Fruit fly (Drosophila melanogaster) whole organism, embryonic: ENCODE results near the gene Exo70.
A peak's percentile ranks its signal among the peaks of the same experiment; 100 is the strongest.

Experiments
- BtbVII ChIP-seq: fragments of 200-800 bp; sonication (Bioruptor generic); optimal IDR thresholded peaks from 3 replicates; lab custom pipeline; 2017; ENCODE audit warnings: missing biosample characterization, mild to moderate bottlenecking, missing genetic modification characterization
- CG10321 ChIP-seq: fragments of 200-800 bp; sonication (Bioruptor generic); IDR thresholded peaks from 2 replicates; pipeline ENCODE4 v1.3.6; 2022; ENCODE audit warnings: missing biosample characterization, missing genetic modification characterization
- CG11085 ChIP-seq: fragments of 200-800 bp; sonication (Bioruptor generic); IDR thresholded peaks from 2 replicates; pipeline ENCODE4 v1.3.6; 2022; ENCODE audit warnings: missing biosample characterization, missing genetic modification characterization
- CG14441 ChIP-seq: fragments of 200-800 bp; sonication (Bioruptor generic); IDR thresholded peaks from 2 replicates; pipeline ENCODE4 v1.3.6; 2022; ENCODE audit warnings: missing biosample characterization, missing genetic modification characterization
- CG14860 ChIP-seq: fragments of 200-800 bp; sonication (Bioruptor generic); IDR thresholded peaks from 3 replicates; pipeline ENCODE4 v1.3.6; 2022; ENCODE audit warnings: missing biosample characterization, missing genetic modification characterization; ENCODE audit not compliant: partially characterized antibody
- CG15011 ChIP-seq: fragments of 200-800 bp; sonication (Bioruptor generic); optimal IDR thresholded peaks from 3 replicates; lab custom pipeline; 2018; ENCODE audit warnings: missing biosample characterization, mild to moderate bottlenecking, missing genetic modification characterization
- CG15479 ChIP-seq: fragments of 200-800 bp; sonication (Bioruptor generic); optimal IDR thresholded peaks from 3 replicates; lab custom pipeline; 2019; ENCODE audit warnings: missing biosample characterization, mild to moderate bottlenecking, missing genetic modification characterization, moderate library complexity
- CG17186 ChIP-seq: fragments of 200-800 bp; sonication (Bioruptor generic); optimal IDR thresholded peaks from 3 replicates; lab custom pipeline; 2017; ENCODE audit warnings: missing biosample characterization, missing genetic modification reagents, missing genetic modification characterization
- CG17328 ChIP-seq: fragments of 200-800 bp; sonication (Bioruptor generic); IDR thresholded peaks from 2 replicates; pipeline ENCODE4 v1.3.6; 2022; ENCODE audit warnings: missing biosample characterization, missing genetic modification characterization
- CG17612 ChIP-seq: fragments of 200-800 bp; sonication (Bioruptor generic); IDR thresholded peaks from 2 replicates; pipeline ENCODE4 v1.3.6; 2022; ENCODE audit warnings: missing biosample characterization, missing genetic modification characterization
- CG18599 ChIP-seq: fragments of 200-800 bp; sonication (Bioruptor generic); optimal IDR thresholded peaks from 3 replicates; lab custom pipeline; 2017; ENCODE audit warnings: missing biosample characterization, missing genetic modification characterization, mild to moderate bottlenecking, moderate library complexity, missing genetic modification reagents
- CG2678 ChIP-seq: fragments of 200-800 bp; sonication (Bioruptor generic); optimal IDR thresholded peaks from 3 replicates; lab custom pipeline; 2019; ENCODE audit warnings: missing biosample characterization, mild to moderate bottlenecking, missing genetic modification characterization, moderate library complexity
- CG30020 ChIP-seq: fragments of 200-800 bp; optimal IDR thresholded peaks from 2 replicates; lab custom pipeline; 2019; ENCODE audit warnings: missing biosample characterization, mild to moderate bottlenecking, missing genetic modification characterization, moderate library complexity
- CG33213 ChIP-seq: fragments of 200-800 bp; sonication (Bioruptor generic); optimal IDR thresholded peaks from 3 replicates; lab custom pipeline; 2016; ENCODE audit warnings: missing biosample characterization, missing genetic modification characterization
- CG4424 ChIP-seq: fragments of 200-800 bp; sonication (Bioruptor generic); optimal IDR thresholded peaks from 3 replicates; lab custom pipeline; 2016; ENCODE audit warnings: missing biosample characterization, missing genetic modification characterization
- CG6654 ChIP-seq: fragments of 200-800 bp; sonication (Bioruptor generic); optimal IDR thresholded peaks from 2 replicates; lab custom pipeline; 2017; ENCODE audit warnings: missing biosample characterization, mild to moderate bottlenecking, missing genetic modification characterization
- CG6813 ChIP-seq: fragments of 200-800 bp; sonication (Bioruptor generic); optimal IDR thresholded peaks from 2 replicates; lab custom pipeline; 2017; ENCODE audit warnings: missing biosample characterization, missing genetic modification characterization, mild to moderate bottlenecking, moderate library complexity, missing genetic modification reagents
- CG7987 ChIP-seq: fragments of 200-800 bp; sonication (Bioruptor generic); optimal IDR thresholded peaks from 2 replicates; lab custom pipeline; 2018; ENCODE audit warnings: missing biosample characterization, mild to moderate bottlenecking, missing genetic modification characterization, moderate library complexity
- CG8281 ChIP-seq: fragments of 200-800 bp; sonication (Bioruptor generic); optimal IDR thresholded peaks from 2 replicates; lab custom pipeline; 2018; ENCODE audit warnings: missing biosample characterization, mild to moderate bottlenecking, missing genetic modification characterization, moderate library complexity
- CG8478 ChIP-seq: fragments of >200 bp; optimal IDR thresholded peaks from 2 replicates; lab custom pipeline; 2018
- CG8765 ChIP-seq: fragments of 200-800 bp; sonication (Bioruptor generic); IDR thresholded peaks from 2 replicates; pipeline ENCODE4 v1.3.6; 2022; ENCODE audit warnings: missing biosample characterization, missing genetic modification characterization
- CrebB ChIP-seq: fragments of 200-800 bp; sonication (Bioruptor generic); optimal IDR thresholded peaks from 3 replicates; lab custom pipeline; 2018; ENCODE audit warnings: missing biosample characterization, mild to moderate bottlenecking, missing genetic modification characterization
- E2f2 ChIP-seq: fragments of 200-800 bp; sonication (Bioruptor generic); IDR thresholded peaks from 2 replicates; pipeline ENCODE4 v1.3.6; 2022; ENCODE audit warnings: missing biosample characterization, missing genetic modification characterization
- Ets97D ChIP-seq: fragments of 200-800 bp; sonication (Bioruptor generic); optimal IDR thresholded peaks from 3 replicates; lab custom pipeline; 2016; ENCODE audit warnings: missing biosample characterization, missing genetic modification characterization
- Gsc ChIP-seq: fragments of 200-800 bp; sonication (Bioruptor generic); IDR thresholded peaks from 2 replicates; pipeline ENCODE4 v1.3.6; 2022; ENCODE audit warnings: missing biosample characterization, missing genetic modification characterization
- HmgZ ChIP-seq: fragments of 200-800 bp; sonication (Bioruptor generic); optimal IDR thresholded peaks from 2 replicates; lab custom pipeline; 2018; ENCODE audit warnings: missing biosample characterization, mild to moderate bottlenecking, missing genetic modification characterization
- MTF-1 ChIP-seq: fragments of 200-800 bp; sonication (Bioruptor generic); optimal IDR thresholded peaks from 2 replicates; lab custom pipeline; 2018; ENCODE audit warnings: missing biosample characterization, mild to moderate bottlenecking, missing genetic modification characterization, borderline replicate concordance
- Mes4 ChIP-seq: fragments of 200-800 bp; sonication (Bioruptor generic); optimal IDR thresholded peaks from 2 replicates; lab custom pipeline; 2016; ENCODE audit warnings: missing biosample characterization, missing genetic modification characterization
- NC2α ChIP-seq: fragments of 200-800 bp; sonication (Bioruptor generic); optimal IDR thresholded peaks from 2 replicates; lab custom pipeline; 2016; ENCODE audit warnings: missing biosample characterization, missing genetic modification characterization
- PHDP ChIP-seq: fragments of 200-800 bp; sonication (Bioruptor generic); optimal IDR thresholded peaks from 3 replicates; lab custom pipeline; 2018; ENCODE audit warnings: missing biosample characterization, mild to moderate bottlenecking, missing genetic modification characterization, moderate library complexity
- Pdp1 ChIP-seq, 2 experiments: fragments of 200-800 bp; sonication (Bioruptor generic); optimal IDR thresholded peaks; 3 replicates each; lab custom pipeline; 2016; ENCODE audit warnings: missing biosample characterization in 2 of 2, missing genetic modification characterization in 2 of 2, mild to moderate bottlenecking in 1 of 2, moderate library complexity in 1 of 2
- Poxn ChIP-seq: fragments of 200-800 bp; sonication (Bioruptor generic); IDR thresholded peaks from 2 replicates; pipeline ENCODE4 v1.3.6; 2022; ENCODE audit warnings: missing biosample characterization, missing genetic modification characterization
- Sox102F ChIP-seq: fragments of 200-800 bp; sonication (Bioruptor generic); optimal IDR thresholded peaks from 2 replicates; lab custom pipeline; 2018; ENCODE audit warnings: missing biosample characterization, mild to moderate bottlenecking, missing genetic modification characterization, moderate library complexity
- Vsx1 ChIP-seq: fragments of 200-800 bp; sonication (Bioruptor generic); optimal IDR thresholded peaks from 2 replicates; lab custom pipeline; 2017; ENCODE audit warnings: missing biosample characterization, mild to moderate bottlenecking, missing genetic modification characterization, missing genetic modification reagents
- ash1 ChIP-seq: fragments of 200-800 bp; sonication (Bioruptor generic); optimal IDR thresholded peaks from 2 replicates; lab custom pipeline; 2018; ENCODE audit warnings: missing biosample characterization, mild to moderate bottlenecking, missing genetic modification characterization
- az2 ChIP-seq: fragments of 200-800 bp; sonication (Bioruptor generic); optimal IDR thresholded peaks from 3 replicates; lab custom pipeline; 2016; ENCODE audit warnings: missing biosample characterization, missing genetic modification characterization
- ems ChIP-seq: fragments of 200-800 bp; sonication (Bioruptor generic); optimal IDR thresholded peaks from 3 replicates; lab custom pipeline; 2016; ENCODE audit warnings: missing biosample characterization, missing genetic modification characterization
- gcm2 ChIP-seq: fragments of 200-800 bp; sonication (Bioruptor generic); optimal IDR thresholded peaks from 2 replicates; lab custom pipeline; 2016; ENCODE audit warnings: missing biosample characterization, missing genetic modification characterization
- gt ChIP-seq: fragments of 200-800 bp; sonication (Bioruptor generic); IDR thresholded peaks from 2 replicates; pipeline ENCODE4 v1.3.6; 2022; ENCODE audit warnings: missing biosample characterization, missing genetic modification characterization
- hth ChIP-seq: fragments of >200 bp; optimal IDR thresholded peaks from 2 replicates; lab custom pipeline; 2017; ENCODE audit warnings: inconsistent platforms
- kni ChIP-seq: fragments of 200-800 bp; sonication (Bioruptor generic); optimal IDR thresholded peaks from 3 replicates; lab custom pipeline; 2017; ENCODE audit warnings: mild to moderate bottlenecking, missing biosample characterization, missing genetic modification reagents, missing genetic modification characterization
- oc ChIP-seq: fragments of 200-800 bp; sonication (Bioruptor generic); optimal IDR thresholded peaks from 2 replicates; lab custom pipeline; 2018; ENCODE audit warnings: missing biosample characterization, mild to moderate bottlenecking, missing genetic modification characterization, moderate library complexity
- onecut ChIP-seq: fragments of 200-800 bp; sonication (Bioruptor generic); IDR thresholded peaks from 2 replicates; pipeline ENCODE4 v1.3.6; 2022; ENCODE audit warnings: missing biosample characterization, missing genetic modification characterization
- pita ChIP-seq: fragments of 200-800 bp; sonication (Bioruptor generic); optimal IDR thresholded peaks from 2 replicates; lab custom pipeline; 2017; ENCODE audit warnings: missing biosample characterization, mild to moderate bottlenecking, missing genetic modification characterization
- sd ChIP-seq: fragments of 200-800 bp; sonication (Bioruptor generic); optimal IDR thresholded peaks from 3 replicates; lab custom pipeline; 2018; ENCODE audit warnings: missing biosample characterization, mild to moderate bottlenecking, missing genetic modification characterization, moderate library complexity
- sens-2 ChIP-seq: fragments of 200-800 bp; sonication (Bioruptor generic); IDR thresholded peaks from 2 replicates; pipeline ENCODE4 v1.3.6; 2022; ENCODE audit warnings: missing biosample characterization, missing genetic modification characterization
- sima ChIP-seq: fragments of 200-800 bp; sonication (Bioruptor generic); optimal IDR thresholded peaks from 2 replicates; lab custom pipeline; 2016; ENCODE audit warnings: missing biosample characterization, missing genetic modification characterization
- sisA ChIP-seq: fragments of 200-800 bp; sonication (Bioruptor generic); IDR thresholded peaks from 2 replicates; pipeline ENCODE4 v1.3.6; 2022; ENCODE audit warnings: missing biosample characterization, missing genetic modification characterization
- zfh2 ChIP-seq: fragments of 200-800 bp; sonication (Bioruptor generic); optimal IDR thresholded peaks from 2 replicates; lab custom pipeline; 2016; ENCODE audit warnings: missing biosample characterization, missing genetic modification characterization

Exo70 gene

DNA sequence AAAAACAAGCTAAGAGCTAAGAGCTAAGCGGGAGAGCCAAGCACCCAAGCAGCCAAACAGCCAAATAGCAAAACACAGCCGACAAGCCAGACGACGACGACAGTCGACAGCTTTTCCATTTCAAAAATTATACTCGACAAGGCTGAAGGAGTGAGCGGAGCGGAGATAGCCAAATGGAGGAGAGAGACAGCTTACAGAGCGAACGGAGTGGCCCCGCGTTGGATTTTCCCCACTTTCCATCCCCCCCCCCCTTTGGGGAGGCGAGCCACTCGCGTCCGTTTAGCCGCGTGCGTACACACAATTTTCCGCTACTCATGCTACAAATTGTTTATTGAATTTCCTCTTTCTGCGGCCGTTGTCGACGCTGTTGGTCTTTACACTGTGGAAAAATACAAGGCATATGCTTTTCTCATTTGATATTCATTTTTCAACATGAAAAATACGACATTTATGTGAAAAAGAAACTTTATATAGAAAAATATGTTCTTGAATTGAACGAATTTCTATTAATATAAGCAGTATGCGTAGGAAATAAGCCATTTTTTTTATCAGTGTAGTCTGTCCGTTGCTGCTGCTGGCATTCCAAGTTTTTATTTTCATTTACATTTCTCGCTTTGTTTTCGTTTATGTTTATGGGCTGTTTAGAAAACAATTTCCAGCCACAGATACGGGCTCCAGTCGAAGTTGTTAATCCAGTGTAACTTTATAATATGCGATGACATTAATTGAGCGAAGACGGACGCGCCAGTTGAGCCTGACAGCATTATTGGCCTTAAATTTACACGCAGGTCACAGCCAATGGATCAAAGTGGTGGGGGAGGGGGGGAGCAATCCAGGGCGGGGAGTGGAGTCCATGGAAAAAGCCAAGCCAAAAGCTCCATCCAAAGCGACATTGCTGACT lies 46.5 kb downstream of the Exo70 start (continued):
- TF ChIP-seq CG18599 (GFP tag; lab: Kevin White, UChicago) (peak; percentile 98), CG17328 (GFP tag; lab: Robert Waterston, UW) (peak; percentile 99), gcm2 (GFP tag; lab: Kevin White, UChicago) (peak; percentile 94), CG7987 (peak; percentile 92), CG8281 (peak; percentile 86), CG2678 (tag; lab: Kevin White, UChicago) (peak; percentile 98), CG17186 (GFP tag; lab: Kevin White, UChicago) (peak; percentile 93), CG8478 (lab: Kevin White, UChicago) (no peak), CrebB (tag; lab: Kevin White, UChicago) (peak; percentile 98), CG30020 (tag; lab: Kevin White, UChicago) (peak; percentile 89), NC2α (peak; percentile 95), E2f2 (GFP tag; lab: Robert Waterston, UW) (peak; percentile 85), HmgZ (tag; lab: Kevin White, UChicago) (peak; percentile 98), pita (GFP tag; lab: Kevin White, UChicago) (no peak), CG14441 (peak; percentile 97), Mes4 (GFP tag; lab: Kevin White, UChicago) (peak; percentile 98), Ets97D (peak; percentile 93), CG17612 (GFP tag; lab: Robert Waterston, UW) (peak; percentile 93), onecut (GFP tag; lab: Robert Waterston, UW) (peak; percentile 95), CG10321 (peak; percentile 81), kni (GFP tag; lab: Kevin White, UChicago) (peak; percentile 92), BtbVII (GFP tag; lab: Kevin White, UChicago) (peak; percentile 97), Vsx1 (peak; percentile 97), az2 (GFP tag; lab: Kevin White, UChicago) (peak; percentile 99), sima (GFP tag; lab: Kevin White, UChicago) (peak; percentile 94), CG11085 (GFP tag; lab: Robert Waterston, UW) (peak; percentile 92), sd (tag; lab: Kevin White, UChicago) (peak; percentile 99), CG8765 (peak; percentile 90), sisA (GFP tag; lab: Robert Waterston, UW) (peak; percentile 99), oc (tag; lab: Kevin White, UChicago) (peak; percentile 99), gt (GFP tag; lab: Robert Waterston, UW) (peak; percentile 96), zfh2 (GFP tag; lab: Kevin White, UChicago) (peak; percentile 93), CG6654 (GFP tag; lab: Kevin White, UChicago) (peak; percentile 92), MTF-1 (GFP tag; lab: Kevin White, UChicago) (peak; percentile 97), CG33213 (GFP tag; lab: Kevin White, UChicago) (peak; percentile 97), sens-2 (GFP tag; lab: Robert Waterston, UW) (peak; percentile 97), CG15011 (GFP tag; lab: Kevin White, UChicago) (peak; percentile 97), PHDP (tag; lab: Kevin White, UChicago) (peak; percentile 99), CG14860 (no peak), Sox102F (GFP tag; lab: Kevin White, UChicago) (peak; percentile 100), ash1 (GFP tag; lab: Kevin White, UChicago) (peak; percentile 74), ems (GFP tag; lab: Kevin White, UChicago) (peak; percentile 98), CG15479 (peak; percentile 17), CG6813 (GFP tag; lab: Kevin White, UChicago) (peak; percentile 96), CG4424 (GFP tag; lab: Kevin White, UChicago) (peak; percentile 99), hth (lab: Kevin White, UChicago) (no peak), Gsc (GFP tag; lab: Robert Waterston, UW) (peak; percentile 94; the same call in 1 of the 2 replicates), Pdp1 (GFP tag; optimal IDR thresholded peaks at IDR 0.05; lab: Kevin White, UChicago) (peak; percentile 97 to 98), Poxn (GFP tag; lab: Robert Waterston, UW) (peak; percentile 92)
